Worm (Caenorhabditis elegans): ENCODE measurements around the gene rip-1.

Gene rip-1

DNA sequence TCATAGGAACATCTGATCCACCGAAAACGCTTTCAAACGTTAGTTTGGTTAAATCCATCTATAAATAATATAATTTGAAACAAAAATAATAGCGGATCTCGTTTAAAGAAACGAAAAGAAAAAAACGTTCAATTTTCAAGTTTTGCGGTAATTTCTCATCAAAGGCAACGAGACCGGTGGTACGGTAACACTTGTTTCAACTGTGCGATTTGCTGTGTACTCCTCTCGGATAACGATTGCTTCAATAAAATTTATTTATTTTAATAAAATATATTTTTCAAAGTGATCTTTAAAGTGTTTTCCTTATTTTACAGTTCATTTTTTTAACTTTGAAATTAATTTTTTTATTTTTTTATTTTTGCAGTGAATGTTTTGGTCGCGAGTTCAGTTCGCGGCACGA, 40.0 kb downstream of the rip-1 start, which contains the start of the genes rde-4 and cox-14:
Gene rde-4, minus strand, starts transcription at position 60 of the 400 bp plus-strand sequence.
Gene cox-14, plus strand, starts transcription at position 356 of the 400 bp plus-strand sequence.
- TF ChIP-seq unc-55 (GFP tag; optimal IDR thresholded peaks at IDR 0.05) (no peak), nfya-1 (tag; optimal IDR thresholded peaks at IDR 0.05) (peak; percentile 77), ets-4 (tag; optimal IDR thresholded peaks at IDR 0.05) (no peak), ceh-31 (tag; optimal IDR thresholded peaks at IDR 0.05) (peak; percentile 31), npax-4 (tag; optimal IDR thresholded peaks at IDR 0.05) (no peak), zip-5 (tag; optimal IDR thresholded peaks at IDR 0.05) (no peak), fkh-6 (tag; optimal IDR thresholded peaks at IDR 0.05) (no peak), tbx-7 (tag; optimal IDR thresholded peaks at IDR 0.05) (no peak), ceh-6 (GFP tag; optimal IDR thresholded peaks at IDR 0.05) (no peak), ahr-1 (tag; optimal IDR thresholded peaks at IDR 0.05) (no peak), nhr-11 (tag; optimal IDR thresholded peaks at IDR 0.05) (no peak), K02D7.2 (tag; optimal IDR thresholded peaks at IDR 0.05) (no peak), elt-2 (tag; optimal IDR thresholded peaks at IDR 0.05) (peak; percentile 5), unc-42 (tag; optimal IDR thresholded peaks at IDR 0.05) (peak; percentile 37), hlh-8 (tag; optimal IDR thresholded peaks at IDR 0.05) (no peak), pros-1 (tag; optimal IDR thresholded peaks at IDR 0.05) (no peak)

DNA sequence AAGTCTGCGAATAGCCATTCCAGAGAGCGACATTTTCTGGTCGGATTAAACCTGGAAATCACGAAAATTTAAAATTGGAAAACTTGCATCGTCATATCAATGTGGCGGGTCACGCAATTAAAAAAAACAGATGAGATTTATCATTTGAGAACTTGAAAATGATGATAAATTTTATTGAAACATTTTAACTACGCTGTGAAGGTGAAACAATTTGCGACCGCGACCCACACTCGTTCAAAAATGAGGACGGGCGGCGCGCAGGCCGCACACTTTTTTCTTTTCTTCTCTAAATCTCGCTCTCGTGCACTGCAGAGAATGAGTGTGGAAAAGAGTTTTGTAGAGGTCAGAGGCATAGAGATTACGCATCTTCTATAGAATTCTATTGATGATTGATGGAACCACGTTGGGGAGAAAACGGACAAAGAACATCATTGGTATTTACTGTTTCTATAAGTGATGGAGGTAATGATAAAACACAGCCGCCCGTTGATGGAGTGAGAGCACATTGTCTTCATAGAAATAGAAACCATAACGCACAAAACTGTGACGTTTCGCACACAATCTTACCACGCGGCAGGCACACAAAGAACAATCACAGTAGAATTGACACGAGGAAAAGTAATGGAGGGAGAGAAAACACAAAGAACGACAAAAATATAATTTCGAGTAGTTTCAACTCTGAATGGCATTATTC, 41.8 kb downstream of the rip-1 start, which contains the start of gene cts-1:
Gene cts-1, minus strand, starts transcription at position 51 of the 694 bp plus-strand sequence.
- peak; percentile 3 for TF ChIP-seq hlh-30 (tag; optimal IDR thresholded peaks at IDR 0.05; ENCODE audit: insufficient read depth)
- TF ChIP-seq ztf-16 (tag; optimal IDR thresholded peaks at IDR 0.05) = no peak
- no peak for TF ChIP-seq ceh-24 (tag; optimal IDR thresholded peaks at IDR 0.05)
- peak; percentile 50 for TF ChIP-seq pqm-1 (tag; optimal IDR thresholded peaks at IDR 0.05)
- peak; percentile 10 for TF ChIP-seq unc-55 (GFP tag; optimal IDR thresholded peaks at IDR 0.05)
- no peak for TF ChIP-seq pag-3 (tag; optimal IDR thresholded peaks at IDR 0.05; ENCODE audit: borderline replicate concordance)
- TF ChIP-seq rnt-1 (tag; optimal IDR thresholded peaks at IDR 0.05) = peak; percentile 56
- peak; percentile 49 for TF ChIP-seq elt-2 (tag; optimal IDR thresholded peaks at IDR 0.05)
- peak; percentile 72 for TF ChIP-seq ceh-18 (tag; optimal IDR thresholded peaks at IDR 0.05)
- peak; percentile 48 for TF ChIP-seq dve-1 (tag; optimal IDR thresholded peaks at IDR 0.05)
- TF ChIP-seq ceh-22 (tag; optimal IDR thresholded peaks at IDR 0.05) = no peak
- TF ChIP-seq T23F11.4 (GFP tag; optimal IDR thresholded peaks at IDR 0.05) = no peak
- TF ChIP-seq F13H6.1 (tag; optimal IDR thresholded peaks at IDR 0.05) = peak; percentile 21
- TF ChIP-seq nfya-1 (tag; optimal IDR thresholded peaks at IDR 0.05) = peak; percentile 60
- peak; percentile 74 for TF ChIP-seq tbx-2 (tag; optimal IDR thresholded peaks at IDR 0.05)
- TF ChIP-seq ceh-45 (GFP tag; IDR thresholded peaks at IDR 0.05) = no peak

DNA sequence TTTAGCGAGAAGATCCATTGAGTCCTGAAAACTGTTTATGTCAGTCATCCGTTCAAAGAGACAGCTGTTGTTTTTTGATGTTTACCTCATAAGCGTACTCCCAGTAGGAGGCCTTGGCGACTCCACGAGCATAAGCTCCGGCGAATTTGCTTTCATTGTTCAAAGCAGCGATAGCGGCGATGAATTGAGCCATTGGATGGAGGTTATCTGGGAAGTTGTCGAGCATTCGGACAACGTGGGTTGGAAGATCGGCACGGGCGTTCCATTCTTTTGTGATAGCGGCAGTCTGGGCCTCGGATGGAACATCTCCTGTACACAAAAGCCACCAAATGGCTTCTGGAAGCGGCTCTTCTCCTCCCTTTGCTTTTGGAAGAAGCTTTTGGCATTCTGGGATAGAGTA, 42.7 kb downstream of the rip-1 start:
- no peak for TF ChIP-seq dve-1 (tag; optimal IDR thresholded peaks at IDR 0.05)
- TF ChIP-seq zip-5 (tag; optimal IDR thresholded peaks at IDR 0.05) = no peak
- TF ChIP-seq ceh-30 (tag; optimal IDR thresholded peaks at IDR 0.05) = no peak
- TF ChIP-seq ztf-16 (tag; optimal IDR thresholded peaks at IDR 0.05) = no peak
- no peak for TF ChIP-seq unc-3 (GFP tag; conservative IDR thresholded peaks at IDR 0.05)
- TF ChIP-seq unc-3 (tag; optimal IDR thresholded peaks at IDR 0.05) = no peak
- no peak for TF ChIP-seq unc-86 (tag; optimal IDR thresholded peaks at IDR 0.05)
- TF ChIP-seq ceh-18 (tag; optimal IDR thresholded peaks at IDR 0.05) = no peak
- no peak for TF ChIP-seq pha-4 (tag; optimal IDR thresholded peaks at IDR 0.05)
- TF ChIP-seq syd-9 (tag; optimal IDR thresholded peaks at IDR 0.05) = no peak
- no peak for TF ChIP-seq odd-2 (tag; optimal IDR thresholded peaks at IDR 0.05)
- no peak for TF ChIP-seq Y22D7AL.16 (tag; optimal IDR thresholded peaks at IDR 0.05)
- no peak for TF ChIP-seq pax-1 (tag; optimal IDR thresholded peaks at IDR 0.05)
- no peak for TF ChIP-seq eyg-1 (tag; optimal IDR thresholded peaks at IDR 0.05)
- no peak for TF ChIP-seq nhr-232 (tag; optimal IDR thresholded peaks at IDR 0.05)
- TF ChIP-seq nfya-1 (tag; optimal IDR thresholded peaks at IDR 0.05) = no peak
- no peak for TF ChIP-seq ceh-31 (tag; optimal IDR thresholded peaks at IDR 0.05)
- TF ChIP-seq pqm-1 (tag; optimal IDR thresholded peaks at IDR 0.05) = no peak
- no peak for TF ChIP-seq tbx-2 (tag; optimal IDR thresholded peaks at IDR 0.05)
